Worm (Caenorhabditis elegans) whole organism, late embryonic: Measurements from ENCODE around the gene Y62H9A.15.
A peak's percentile ranks its signal among the peaks of the same experiment; 100 is the strongest.

Experiments used
- K02D7.2 ChIP-seq: sonication (generic microtip); optimal IDR thresholded peaks from 2 replicates; lab custom pipeline; 2017; ENCODE audit warnings: mild to moderate bottlenecking, missing genetic modification characterization, missing compliant biosample characterization
- K09A11.1 ChIP-seq: sonication (generic microtip); optimal IDR thresholded peaks from 2 replicates; lab custom pipeline; 2017; ENCODE audit warnings: antibody characterized with exemption, mild to moderate bottlenecking, missing genetic modification characterization, missing compliant biosample characterization; ENCODE audit not compliant: insufficient read depth
- T23F11.4 ChIP-seq: fragments of 200-800 bp; sonication (Bioruptor generic); optimal IDR thresholded peaks from 2 replicates; lab custom pipeline; 2018; ENCODE audit warnings: mild to moderate bottlenecking, missing genetic modification characterization, missing compliant biosample characterization
- Y22D7AL.16 ChIP-seq: sonication (generic microtip); optimal IDR thresholded peaks from 2 replicates; lab custom pipeline; 2016; ENCODE audit warnings: missing genetic modification characterization, missing compliant biosample characterization
- ahr-1 ChIP-seq: sonication (generic microtip); optimal IDR thresholded peaks from 2 replicates; lab custom pipeline; 2016; ENCODE audit warnings: missing genetic modification characterization, missing compliant biosample characterization
- ceh-14 ChIP-seq: sonication (generic microtip); optimal IDR thresholded peaks from 2 replicates; lab custom pipeline; 2016; ENCODE audit warnings: missing genotype, missing genetic modification characterization, missing compliant biosample characterization
- ceh-18 ChIP-seq: sonication (generic microtip); optimal IDR thresholded peaks from 2 replicates; lab custom pipeline; 2016; ENCODE audit warnings: missing genetic modification characterization, missing compliant biosample characterization
- ceh-19 ChIP-seq: fragments of 200-800 bp; sonication (Bioruptor generic); optimal IDR thresholded peaks from 2 replicates; lab custom pipeline; 2018; ENCODE audit warnings: mild to moderate bottlenecking, missing genetic modification characterization, missing compliant biosample characterization
- ceh-22 ChIP-seq: sonication (generic microtip); optimal IDR thresholded peaks from 2 replicates; lab custom pipeline; 2017; ENCODE audit warnings: missing biosample characterization, missing genetic modification characterization
- ceh-30 ChIP-seq: fragments of 150-350 bp; optimal IDR thresholded peaks from 2 replicates; lab custom pipeline; 2014; ENCODE audit warnings: missing biosample characterization, missing genetic modification characterization
- ceh-31 ChIP-seq: sonication (generic microtip); optimal IDR thresholded peaks from 2 replicates; lab custom pipeline; 2016; ENCODE audit warnings: missing genetic modification characterization, missing compliant biosample characterization
- ceh-48 ChIP-seq: sonication (generic microtip); optimal IDR thresholded peaks from 2 replicates; lab custom pipeline; 2016; ENCODE audit warnings: missing genetic modification characterization, inconsistent platforms, missing compliant biosample characterization
- che-1 ChIP-seq: sonication (generic microtip); optimal IDR thresholded peaks from 2 replicates; lab custom pipeline; 2016; ENCODE audit warnings: mild to moderate bottlenecking, missing genetic modification characterization, missing compliant biosample characterization
- dve-1 ChIP-seq: sonication (generic microtip); optimal IDR thresholded peaks from 2 replicates; lab custom pipeline; 2017; ENCODE audit warnings: antibody characterized with exemption, mild to moderate bottlenecking, missing genetic modification characterization, missing compliant biosample characterization
- elt-2 ChIP-seq: sonication (generic microtip); optimal IDR thresholded peaks from 2 replicates; lab custom pipeline; 2016; ENCODE audit warnings: missing genetic modification reagents, missing genetic modification characterization, missing compliant biosample characterization
- elt-4 ChIP-seq: sonication (generic microtip); optimal IDR thresholded peaks from 2 replicates; lab custom pipeline; 2016; ENCODE audit warnings: missing genetic modification characterization, missing compliant biosample characterization
- eyg-1 ChIP-seq: sonication (generic microtip); optimal IDR thresholded peaks from 2 replicates; lab custom pipeline; 2016; ENCODE audit warnings: missing genotype, missing genetic modification characterization, missing compliant biosample characterization
- fax-1 ChIP-seq: sonication (generic microtip); optimal IDR thresholded peaks from 2 replicates; lab custom pipeline; 2016; ENCODE audit warnings: missing genotype, missing genetic modification characterization, missing compliant biosample characterization
- fkh-10 ChIP-seq: fragments of 150-350 bp; optimal IDR thresholded peaks from 2 replicates; lab custom pipeline; 2014; ENCODE audit warnings: missing biosample characterization, missing genetic modification reagents, missing genetic modification characterization
- hlh-13 ChIP-seq: fragments of 200-800 bp; sonication (Bioruptor generic); optimal IDR thresholded peaks from 2 replicates; lab custom pipeline; 2018; ENCODE audit warnings: mild to moderate bottlenecking, missing genetic modification characterization, missing compliant biosample characterization
- hlh-15 ChIP-seq: sonication (generic microtip); optimal IDR thresholded peaks from 2 replicates; lab custom pipeline; 2016; ENCODE audit warnings: missing genetic modification characterization, missing compliant biosample characterization
- hlh-8 ChIP-seq: sonication (generic microtip); optimal IDR thresholded peaks from 2 replicates; lab custom pipeline; 2016; ENCODE audit warnings: missing genotype, missing genetic modification characterization, missing compliant biosample characterization
- lim-6 ChIP-seq: sonication (generic microtip); optimal IDR thresholded peaks from 2 replicates; lab custom pipeline; 2016; ENCODE audit warnings: missing genetic modification characterization, missing compliant biosample characterization
- madf-2 ChIP-seq: sonication (generic microtip); optimal IDR thresholded peaks from 2 replicates; lab custom pipeline; 2017; ENCODE audit warnings: missing genetic modification characterization, missing compliant biosample characterization
- mec-3 ChIP-seq: sonication (generic microtip); optimal IDR thresholded peaks from 2 replicates; lab custom pipeline; 2016; ENCODE audit warnings: borderline replicate concordance, missing genetic modification characterization, missing compliant biosample characterization
- nhr-232 ChIP-seq: sonication (generic microtip); optimal IDR thresholded peaks from 2 replicates; lab custom pipeline; 2016; ENCODE audit warnings: missing genetic modification characterization, missing compliant biosample characterization
- npax-4 ChIP-seq: sonication (generic microtip); optimal IDR thresholded peaks from 2 replicates; lab custom pipeline; 2016; ENCODE audit warnings: missing genetic modification characterization, missing compliant biosample characterization
- pax-1 ChIP-seq: fragments of 150-350 bp; optimal IDR thresholded peaks from 2 replicates; lab custom pipeline; 2014; ENCODE audit warnings: missing biosample characterization, missing genetic modification characterization
- pha-4 ChIP-seq: fragments of 150-350 bp; optimal IDR thresholded peaks from 2 replicates; lab custom pipeline; 2018; ENCODE audit warnings: missing biosample characterization, missing genetic modification reagents, missing genetic modification characterization
- pqm-1 ChIP-seq: sonication (generic microtip); optimal IDR thresholded peaks from 2 replicates; lab custom pipeline; 2016; ENCODE audit warnings: missing genetic modification characterization, missing compliant biosample characterization
- ref-2 ChIP-seq: sonication (generic microtip); optimal IDR thresholded peaks from 2 replicates; lab custom pipeline; 2016; ENCODE audit warnings: missing genetic modification characterization, missing compliant biosample characterization
- sdc-2 ChIP-seq: sonication (generic microtip); optimal IDR thresholded peaks from 2 replicates; lab custom pipeline; 2016; ENCODE audit warnings: missing genotype, missing genetic modification characterization, missing compliant biosample characterization
- sox-4 ChIP-seq: sonication (generic microtip); optimal IDR thresholded peaks from 2 replicates; lab custom pipeline; 2017; ENCODE audit warnings: mild to moderate bottlenecking, missing genetic modification characterization, inconsistent platforms, missing compliant biosample characterization
- unc-3 ChIP-seq, 2 experiments: fragments of 200-800 bp in 1 of 2; sonication (Bioruptor generic) in 1 of 2; sonication (generic microtip) in 1 of 2; conservative IDR thresholded peaks in 1 of 2; optimal IDR thresholded peaks in 1 of 2; 2 replicates each; pipeline versions ENCODE4 v1.3.6 to Lab custom; 2016 to 2022; ENCODE audit warnings: missing compliant biosample characterization in 2 of 2, missing genetic modification characterization in 2 of 2, missing genetic modification reagents in 1 of 2
- unc-86 ChIP-seq: sonication (generic microtip); optimal IDR thresholded peaks from 2 replicates; lab custom pipeline; 2016; ENCODE audit warnings: missing genetic modification characterization, missing compliant biosample characterization
- ztf-16 ChIP-seq: sonication (generic microtip); optimal IDR thresholded peaks from 2 replicates; lab custom pipeline; 2017; ENCODE audit warnings: missing genetic modification characterization, missing compliant biosample characterization

Y62H9A.15 gene

DNA sequence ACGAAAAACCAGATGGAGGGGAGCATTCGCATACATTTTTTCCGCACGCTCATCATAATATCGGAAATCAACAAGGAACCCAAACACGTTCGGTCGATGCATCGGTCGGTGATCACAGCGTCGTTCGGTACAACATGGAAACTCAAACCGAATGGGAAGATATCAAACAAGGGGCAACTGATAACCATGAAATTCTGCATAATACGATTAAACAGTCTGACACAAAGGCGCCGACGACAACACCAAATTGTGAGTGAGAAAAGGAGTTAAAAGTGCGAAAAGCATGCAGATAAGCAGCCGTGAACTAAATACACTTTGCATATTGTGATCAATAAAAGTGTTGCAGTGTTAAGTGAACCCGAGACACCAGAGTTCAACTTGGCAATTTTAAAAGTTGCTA lies 15.3 kb upstream of the Y62H9A.15 start:
- TF ChIP-seq hlh-13 (GFP tag; lab: Kevin White, UChicago) (no peak), K02D7.2 (tag; lab: Kevin White, UChicago) (no peak)

DNA sequence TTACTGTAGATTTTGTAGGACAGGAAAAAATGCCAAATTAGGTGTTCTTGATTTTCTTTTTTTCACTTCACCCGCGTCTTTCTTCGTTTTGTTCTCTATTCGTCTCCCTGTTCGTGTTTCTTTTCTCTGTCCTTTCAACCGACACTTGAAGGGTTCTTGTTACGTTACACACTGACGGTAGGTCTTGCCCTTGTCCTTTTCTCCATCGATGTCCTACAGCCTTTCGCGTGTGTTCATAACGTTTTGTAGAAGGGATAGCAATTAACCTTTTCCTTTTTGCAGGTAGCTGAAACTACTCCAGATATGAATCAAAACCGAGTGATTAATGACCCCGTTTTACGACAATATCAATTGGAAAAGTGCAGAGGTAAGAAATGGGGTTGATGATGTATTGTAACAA lies 14.2 kb upstream of the Y62H9A.15 start, which contains the start of gene F55G7.1:
Gene F55G7.1, plus strand, starts transcription at position 276 of the 400 bp plus-strand sequence.
- TF ChIP-seq hlh-15 (tag; lab: Kevin White, UChicago) (no peak), nhr-232 (tag; lab: Kevin White, UChicago) (no peak), npax-4 (tag; lab: Kevin White, UChicago) (no peak), sdc-2 (tag; lab: Kevin White, UChicago) (peak; percentile 97), ref-2 (tag; lab: Kevin White, UChicago) (peak; percentile 9)

DNA sequence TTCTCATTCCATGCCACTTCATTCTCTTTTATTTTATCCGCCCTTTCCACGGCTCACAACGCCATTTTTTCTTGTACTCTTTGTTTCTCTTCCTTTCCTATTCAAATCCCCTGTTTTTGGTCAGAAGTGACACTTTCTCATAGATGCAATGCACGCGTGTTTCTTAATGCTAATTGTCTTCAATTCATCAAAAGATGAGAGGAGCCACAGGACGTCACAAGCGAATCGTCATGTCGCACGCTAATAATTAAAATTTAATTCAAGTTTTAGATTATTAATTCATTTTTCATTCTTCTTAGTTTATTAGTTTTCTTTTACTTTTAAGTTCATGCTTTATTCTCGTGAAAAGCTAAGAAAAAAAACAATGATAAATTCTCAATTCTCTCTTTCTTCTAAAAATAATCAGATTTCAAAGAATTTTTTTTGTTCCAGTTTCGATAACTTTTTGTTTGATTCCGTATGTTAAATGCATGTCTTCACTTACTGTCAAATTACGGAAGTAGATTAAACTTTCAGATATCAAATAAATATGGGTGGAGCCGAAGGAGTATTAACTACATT lies 10.9 kb upstream of the Y62H9A.15 start, which contains the start of gene Y62H9A.14:
Gene Y62H9A.14, plus strand, starts transcription at position 511 of the 561 bp plus-strand sequence.
- TF ChIP-seq ceh-30 (tag; lab: Kevin White, UChicago) (no peak), T23F11.4 (no peak), ztf-16 (no peak), ceh-18 (tag; lab: Kevin White, UChicago) (no peak), hlh-13 (GFP tag; lab: Kevin White, UChicago) (no peak), eyg-1 (no peak), pha-4 (tag; lab: Kevin White, UChicago) (no peak), unc-86 (tag; lab: Kevin White, UChicago) (no peak), ceh-48 (no peak)

DNA sequence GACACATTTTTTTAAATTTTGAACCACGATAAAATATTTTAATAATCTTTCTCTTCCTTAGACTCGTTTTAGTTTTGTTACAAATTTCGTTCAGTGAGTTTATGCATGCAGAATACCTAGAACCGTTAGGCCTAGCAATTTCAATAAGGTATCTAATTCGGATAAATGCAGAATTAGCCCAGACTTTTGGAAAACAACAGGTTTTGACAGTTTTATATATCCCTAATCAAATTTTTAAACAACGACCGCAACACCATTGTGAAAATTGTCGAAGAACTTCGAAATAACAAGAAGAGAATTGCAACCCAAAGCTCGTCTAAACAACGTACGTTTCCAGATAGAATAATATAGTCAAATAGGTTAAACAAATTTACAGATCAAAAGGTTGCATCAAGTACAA lies 8.0 kb upstream of the Y62H9A.15 start, which contains the start of gene Y62H9A.16:
Gene Y62H9A.16, plus strand, starts transcription at position 301 of the 400 bp plus-strand sequence.
- TF ChIP-seq sox-4 (no peak), ceh-14 (tag; lab: Kevin White, UChicago) (no peak), npax-4 (tag; lab: Kevin White, UChicago) (no peak)
- TF ChIP-seq, all 69 proteins: peak for 0

DNA sequence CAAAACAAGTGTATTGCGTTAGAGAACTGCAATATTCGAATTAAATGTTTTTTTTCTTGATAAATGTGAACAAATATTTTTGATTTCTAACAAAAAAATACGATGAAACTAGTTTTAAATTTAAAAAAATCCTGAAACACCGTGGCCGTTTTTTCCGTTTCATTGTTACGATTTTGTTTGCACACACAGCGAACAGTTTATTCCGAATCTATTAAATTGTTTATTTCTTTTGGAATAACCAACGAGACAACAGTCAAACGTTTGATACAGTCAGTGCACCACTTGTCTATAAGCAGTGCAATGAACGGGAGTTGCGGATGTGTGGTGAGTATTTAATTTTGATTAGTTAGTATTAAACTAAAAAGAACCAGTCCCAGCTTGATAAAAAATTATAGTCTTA lies 6.8 kb upstream of the Y62H9A.15 start, which contains the start of gene Y62H9A.13:
Gene Y62H9A.13, plus strand, starts transcription at position 301 of the 400 bp plus-strand sequence.
- TF ChIP-seq ceh-31 (tag; lab: Kevin White, UChicago) (no peak), nhr-232 (tag; lab: Kevin White, UChicago) (no peak)

DNA sequence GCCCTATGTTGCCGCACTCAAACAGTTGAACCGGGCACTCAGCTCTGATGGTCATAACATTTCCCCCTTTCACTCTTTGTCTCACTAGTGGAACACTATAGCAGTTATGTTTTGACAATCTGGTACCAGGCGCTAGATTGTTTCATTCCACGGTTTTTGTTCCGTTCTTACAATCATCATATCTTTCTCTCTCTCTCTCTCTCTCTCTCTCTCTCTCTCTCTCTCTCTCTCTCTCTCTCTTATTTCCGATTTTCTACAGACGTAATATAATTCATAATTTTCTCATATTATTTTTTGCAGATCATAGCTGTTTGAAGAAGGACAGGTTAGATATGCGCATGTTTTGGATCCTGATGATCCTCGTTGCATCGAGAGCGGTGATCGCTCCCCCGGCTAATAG lies 3.9 kb upstream of the Y62H9A.15 start, which contains the start of gene Y62H9A.12:
Gene Y62H9A.12, plus strand, starts transcription at position 301 of the 400 bp plus-strand sequence.
- no peak for TF ChIP-seq elt-2

DNA sequence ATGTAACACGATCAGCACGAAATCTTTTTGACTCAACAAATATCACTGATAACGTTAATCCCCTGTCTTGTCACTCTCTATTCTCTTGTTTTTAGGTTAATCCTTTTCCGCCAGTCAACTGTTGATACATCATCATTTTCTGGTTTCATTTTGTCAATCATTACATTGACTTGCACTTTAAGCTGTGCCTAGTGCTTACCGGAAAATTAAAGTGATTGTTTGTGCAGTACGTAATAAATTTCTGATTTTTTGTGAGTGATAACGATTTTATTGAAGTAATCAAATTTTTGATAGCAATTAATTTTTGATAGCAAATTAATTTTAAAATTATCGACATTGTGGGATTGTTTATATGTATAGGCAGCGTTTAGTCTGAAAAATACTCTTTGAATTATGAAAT lies 777 bp downstream of the Y62H9A.15 start:
- TF ChIP-seq elt-4 (tag; lab: Kevin White, UChicago) (no peak), che-1 (tag; lab: Kevin White, UChicago) (no peak), mec-3 (tag; lab: Kevin White, UChicago) (no peak), ahr-1 (tag; lab: Kevin White, UChicago) (no peak), elt-2 (peak; percentile 24), pax-1 (tag; lab: Kevin White, UChicago) (no peak)

DNA sequence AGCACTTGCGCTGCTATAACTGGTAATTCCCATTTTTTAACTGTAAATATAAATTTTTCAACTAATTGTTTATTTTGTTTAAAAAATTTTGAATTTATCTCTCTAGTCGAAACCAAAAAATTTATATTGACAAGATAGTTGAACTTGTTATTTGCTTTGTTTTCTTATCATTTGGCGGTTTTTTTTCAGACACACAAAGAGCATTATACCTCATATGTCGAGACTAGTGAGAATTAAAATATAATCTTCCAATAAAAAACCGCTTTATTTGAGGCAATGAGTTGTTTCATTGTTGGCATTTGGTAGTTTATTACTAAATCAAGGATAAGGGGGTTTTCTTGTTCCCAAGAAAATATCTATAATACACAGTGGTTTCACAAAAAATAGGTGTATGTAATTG lies 1.7 kb downstream of the Y62H9A.15 start:
- TF ChIP-seq ceh-31 (tag; lab: Kevin White, UChicago) (no peak), fax-1 (no peak), K09A11.1 (no peak), che-1 (tag; lab: Kevin White, UChicago) (no peak), pha-4 (tag; lab: Kevin White, UChicago) (no peak), lim-6 (tag; lab: Kevin White, UChicago) (no peak), dve-1 (tag; lab: Kevin White, UChicago) (no peak), sdc-2 (tag; lab: Kevin White, UChicago) (no peak), Y22D7AL.16 (tag; lab: Kevin White, UChicago) (no peak), ahr-1 (tag; lab: Kevin White, UChicago) (no peak), ceh-19 (GFP tag; lab: Kevin White, UChicago) (no peak), pqm-1 (tag; lab: Kevin White, UChicago) (no peak), fkh-10 (GFP tag; lab: Kevin White, UChicago) (no peak), ceh-22 (tag; lab: Kevin White, UChicago) (no peak), madf-2 (no peak), hlh-8 (tag; lab: Kevin White, UChicago) (no peak), unc-3 (GFP tag; conservative IDR thresholded peaks at IDR 0.05; lab: Robert Waterston, UW) (no peak), unc-3 (tag; optimal IDR thresholded peaks at IDR 0.05; lab: Kevin White, UChicago) (no peak)
